Fruit fly (Drosophila melanogaster): ENCODE results near the gene CG3149.

DNA sequence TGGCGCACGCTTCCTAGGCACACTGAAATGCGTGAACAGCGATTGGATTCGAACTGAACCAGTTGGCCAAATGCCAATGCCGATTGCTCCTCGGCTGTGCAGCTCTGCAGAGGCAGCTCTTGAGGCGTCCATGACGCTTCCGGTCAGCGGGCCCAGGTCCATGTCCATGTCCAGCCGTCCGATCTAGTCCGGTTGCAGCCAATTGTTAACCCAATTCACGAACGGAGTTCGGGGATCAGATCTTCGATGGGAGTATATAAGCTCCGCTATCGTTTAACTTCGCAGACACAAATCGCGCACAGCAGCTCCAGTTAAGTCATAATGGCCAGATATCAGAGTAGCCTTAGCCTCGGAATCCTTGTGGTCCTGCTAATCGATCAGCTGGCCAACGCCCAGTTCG lies 12.1 kb downstream of the CG3149 start, which contains the start of gene CG42449:
- no peak for TF ChIP-seq tai (GFP tag; optimal IDR thresholded peaks at IDR 0.05)
- no peak for TF ChIP-seq usp (GFP tag; optimal IDR thresholded peaks at IDR 0.05)
- no peak for TF ChIP-seq Sp1 (GFP tag; optimal IDR thresholded peaks at IDR 0.05)
- no peak for TF ChIP-seq fru (GFP tag; optimal IDR thresholded peaks at IDR 0.05)
- TF ChIP-seq OdsH (GFP tag; optimal IDR thresholded peaks at IDR 0.05), result no peak
- no peak for TF ChIP-seq HLH106 (tag; optimal IDR thresholded peaks at IDR 0.05)
- no peak for TF ChIP-seq Dfd (GFP tag; optimal IDR thresholded peaks at IDR 0.05)

Data from whole organism, wandering third instar larva.